Fruit fly (Drosophila melanogaster): ENCODE results near the gene PolD1.
A peak's percentile ranks its signal among the peaks of the same experiment; 100 is the strongest.

Gene PolD1

dm6 chr3L:15956448-15957010, 31.1 kb downstream of the PolD1 start, which contains the start of gene elgi (continued):
- TF ChIP-seq Ssrp (tag; optimal IDR thresholded peaks at IDR 0.05): no peak
- TF ChIP-seq ems (GFP tag; optimal IDR thresholded peaks at IDR 0.05): peak; percentile 47
- peak; percentile 11 for TF ChIP-seq Elba2 (GFP tag; optimal IDR thresholded peaks at IDR 0.05)
- TF ChIP-seq CG1792 (GFP tag; optimal IDR thresholded peaks at IDR 0.05): peak; percentile 64
- TF ChIP-seq CG16815 (GFP tag; optimal IDR thresholded peaks at IDR 0.05): no peak
- TF ChIP-seq stc (GFP tag; IDR thresholded peaks at IDR 0.05): no peak
- TF ChIP-seq Hmr (GFP tag; optimal IDR thresholded peaks at IDR 0.05): peak; percentile 57
- TF ChIP-seq Tbp (GFP tag; optimal IDR thresholded peaks at IDR 0.05): no peak
- peak; percentile 1 for TF ChIP-seq NC2α (GFP tag; optimal IDR thresholded peaks at IDR 0.05)
- no peak for TF ChIP-seq cad (GFP tag; optimal IDR thresholded peaks at IDR 0.05)
- no peak for TF ChIP-seq Dll (GFP tag; IDR thresholded peaks at IDR 0.05; ENCODE audit: partially characterized antibody)
- peak; percentile 77 for TF ChIP-seq CG3847 (GFP tag; IDR thresholded peaks at IDR 0.05)
- peak; percentile 58 for TF ChIP-seq CG13287 (GFP tag; IDR thresholded peaks at IDR 0.05; ENCODE audit: partially characterized antibody)
- peak; percentile 76 for TF ChIP-seq CG30403 (GFP tag; optimal IDR thresholded peaks at IDR 0.05)
- no peak for TF ChIP-seq kay (GFP tag; optimal IDR thresholded peaks at IDR 0.05)
- TF ChIP-seq CG4404 (GFP tag; IDR thresholded peaks at IDR 0.05): no peak
- no peak for TF ChIP-seq gsb-n (tag; optimal IDR thresholded peaks at IDR 0.05)
- no peak for TF ChIP-seq zf30C (GFP tag; optimal IDR thresholded peaks at IDR 0.05)
- TF ChIP-seq ftz-f1 (GFP tag; optimal IDR thresholded peaks at IDR 0.05): no peak
- TF ChIP-seq CG3407 (GFP tag; optimal IDR thresholded peaks at IDR 0.05): no peak
- peak; percentile 62 for TF ChIP-seq Myb (GFP tag; optimal IDR thresholded peaks at IDR 0.05)
- TF ChIP-seq Med (GFP tag): peak; percentile 94
- TF ChIP-seq h (optimal IDR thresholded peaks at IDR 0.05): no peak
- TF ChIP-seq CG9797 (GFP tag; optimal IDR thresholded peaks at IDR 0.05): no peak
- TF ChIP-seq tup (GFP tag; optimal IDR thresholded peaks at IDR 0.05): peak; percentile 38
- TF ChIP-seq tna (GFP tag; IDR thresholded peaks at IDR 0.05; ENCODE audit: partially characterized antibody): no peak
- peak; percentile 75; the same call in 1 of the 3 replicates for TF ChIP-seq Dbx (GFP tag; IDR thresholded peaks at IDR 0.05)
- peak; percentile 40 for TF ChIP-seq CG4424 (GFP tag; optimal IDR thresholded peaks at IDR 0.05)
- no peak; the same call in 1 of the 2 replicates for TF ChIP-seq CG11247 (GFP tag; IDR thresholded peaks at IDR 0.05)
- TF ChIP-seq tx (GFP tag; optimal IDR thresholded peaks at IDR 0.05): peak; percentile 15
- TF ChIP-seq CG8924 (tag; optimal IDR thresholded peaks at IDR 0.05): peak; percentile 4
- TF ChIP-seq gro (GFP tag; optimal IDR thresholded peaks at IDR 0.05): peak; percentile 73
- TF ChIP-seq YL-1 (GFP tag; optimal IDR thresholded peaks at IDR 0.05): peak; percentile 86
- TF ChIP-seq Hr3 (GFP tag; optimal IDR thresholded peaks at IDR 0.05): peak; percentile 53
- TF ChIP-seq MTF-1 (GFP tag; optimal IDR thresholded peaks at IDR 0.05; ENCODE audit: borderline replicate concordance): no peak
- 0 out of 3 replicates have a peak, but pooled peaks have one; percentile 18 for TF ChIP-seq Opbp (GFP tag; IDR thresholded peaks at IDR 0.05; ENCODE audit: partially characterized antibody)
- TF ChIP-seq CG4854 (GFP tag; optimal IDR thresholded peaks at IDR 0.05): peak; percentile 31
- peak; percentile 44 for TF ChIP-seq CG9876 (GFP tag; optimal IDR thresholded peaks at IDR 0.05)
- no peak for TF ChIP-seq lola (GFP tag; optimal IDR thresholded peaks at IDR 0.05)
- peak; percentile 1 for TF ChIP-seq corto (GFP tag; optimal IDR thresholded peaks at IDR 0.05)
- no peak for TF ChIP-seq pan (optimal IDR thresholded peaks at IDR 0.05)
- TF ChIP-seq pan (GFP tag; optimal IDR thresholded peaks at IDR 0.05 in 1 of 2, IDR thresholded peaks at IDR 0.05 in 1 of 2): peak in 1 of 2 experiments; percentile 53
- TF ChIP-seq CG2199 (GFP tag; IDR thresholded peaks at IDR 0.05): no peak
- peak; percentile 63 for TF ChIP-seq CG12659 (GFP tag; optimal IDR thresholded peaks at IDR 0.05)
- TF ChIP-seq CG9437 (GFP tag; optimal IDR thresholded peaks at IDR 0.05): no peak
- no peak for TF ChIP-seq CG8765 (GFP tag; IDR thresholded peaks at IDR 0.05)
- peak; percentile 27 for TF ChIP-seq CG6765 (GFP tag; optimal IDR thresholded peaks at IDR 0.05)
- no peak for TF ChIP-seq CG2678 (tag; optimal IDR thresholded peaks at IDR 0.05)
- TF ChIP-seq dan (GFP tag; IDR thresholded peaks at IDR 0.05): no peak
- no peak for TF ChIP-seq inv (GFP tag; IDR thresholded peaks at IDR 0.05; ENCODE audit: partially characterized antibody)
- no peak for TF ChIP-seq NK7.1 (GFP tag; optimal IDR thresholded peaks at IDR 0.05)
